Worm (Caenorhabditis elegans) whole organism, young adult: ENCODE results near the gene F59E12.9.
A peak's percentile ranks its signal among the peaks of the same experiment; 100 is the strongest.

Experiments
- B0035.1 ChIP-seq: sonication (generic microtip); optimal IDR thresholded peaks from 2 replicates; lab custom pipeline; 2016; ENCODE audit warnings: missing genetic modification characterization, mild to moderate bottlenecking, missing compliant biosample characterization, missing genotype, missing genetic modification reagents
- C17E4.6 ChIP-seq: fragments of 200-800 bp; sonication (Bioruptor generic); IDR thresholded peaks from 2 replicates; pipeline ENCODE4 v1.3.6; 2022; ENCODE audit warnings: missing genetic modification reagents, missing genetic modification characterization, missing compliant biosample characterization
- F37B4.10 ChIP-seq: fragments of 200-800 bp; sonication (Bioruptor generic); IDR thresholded peaks from 2 replicates; pipeline ENCODE4 v1.3.6; 2022; ENCODE audit warnings: missing genetic modification characterization, missing compliant biosample characterization
- F52B5.7 ChIP-seq: sonication (generic microtip); optimal IDR thresholded peaks from 2 replicates; lab custom pipeline; 2016; ENCODE audit warnings: mild to moderate bottlenecking, missing genetic modification characterization, missing compliant biosample characterization
- F55B11.4 ChIP-seq: sonication (generic microtip); optimal IDR thresholded peaks from 2 replicates; lab custom pipeline; 2016; ENCODE audit warnings: missing compliant biosample characterization, missing genetic modification characterization, borderline replicate concordance; ENCODE audit not compliant: insufficient read depth
- Y95B8A.8 ChIP-seq: fragments of 200-800 bp; sonication (Bioruptor generic); IDR thresholded peaks from 2 replicates; pipeline ENCODE4 v1.3.6; 2022; ENCODE audit warnings: missing genetic modification reagents, missing genetic modification characterization, missing compliant biosample characterization
- aptf-3 ChIP-seq: fragments of 200-800 bp; sonication (Bioruptor generic); IDR thresholded peaks from 2 replicates; pipeline ENCODE4 v1.3.6; 2022; ENCODE audit warnings: missing genetic modification characterization, missing compliant biosample characterization
- atf-7 ChIP-seq: sonication (generic microtip); optimal IDR thresholded peaks from 2 replicates; lab custom pipeline; 2017; ENCODE audit warnings: mild to moderate bottlenecking, missing genetic modification characterization, missing compliant biosample characterization
- attf-5 ChIP-seq: fragments of 200-800 bp; sonication (Bioruptor generic); optimal IDR thresholded peaks from 2 replicates; lab custom pipeline; 2018; ENCODE audit warnings: mild to moderate bottlenecking, missing genetic modification characterization, missing compliant biosample characterization
- attf-6 ChIP-seq: fragments of 200-800 bp; sonication (Bioruptor generic); IDR thresholded peaks from 2 replicates; pipeline ENCODE4 v1.3.6; 2022; ENCODE audit warnings: missing genetic modification reagents, missing genetic modification characterization, missing compliant biosample characterization
- bed-1 ChIP-seq: fragments of 200-800 bp; sonication (Bioruptor generic); IDR thresholded peaks from 2 replicates; pipeline ENCODE4 v1.3.6; 2022; ENCODE audit warnings: missing genetic modification reagents, missing genetic modification characterization, missing compliant biosample characterization
- ceh-40 ChIP-seq: fragments of 200-800 bp; sonication (Bioruptor generic); IDR thresholded peaks from 2 replicates; pipeline ENCODE4 v1.3.6; 2022; ENCODE audit warnings: missing genetic modification characterization, missing compliant biosample characterization
- ceh-58 ChIP-seq: fragments of 200-800 bp; sonication (Bioruptor generic); IDR thresholded peaks from 2 replicates; pipeline ENCODE4 v1.3.6; 2022; ENCODE audit warnings: missing genetic modification characterization, missing compliant biosample characterization
- chd-7 ChIP-seq: sonication (generic microtip); optimal IDR thresholded peaks from 2 replicates; lab custom pipeline; 2016; ENCODE audit warnings: mild to moderate bottlenecking, missing genetic modification characterization, moderate library complexity, missing compliant biosample characterization
- dox-1 ChIP-seq: fragments of 200-800 bp; sonication (Bioruptor generic); IDR thresholded peaks from 2 replicates; pipeline ENCODE4 v1.3.6; 2022; ENCODE audit warnings: missing genetic modification reagents, missing genetic modification characterization, missing compliant biosample characterization
- dpl-1 ChIP-seq: fragments of 150-350 bp; optimal IDR thresholded peaks from 2 replicates; lab custom pipeline; 2014; ENCODE audit warnings: missing biosample characterization, missing genetic modification reagents, missing genetic modification characterization
- efl-1 ChIP-seq: fragments of 150-350 bp; optimal IDR thresholded peaks from 2 replicates; lab custom pipeline; 2014; ENCODE audit warnings: missing biosample characterization, missing genetic modification reagents, missing genetic modification characterization
- egl-18 ChIP-seq: fragments of 200-800 bp; sonication (Bioruptor generic); IDR thresholded peaks from 2 replicates; pipeline ENCODE4 v1.3.6; 2022; ENCODE audit warnings: missing genetic modification reagents, missing genetic modification characterization, missing compliant biosample characterization
- ekl-4 ChIP-seq: fragments of 200-800 bp; sonication (Bioruptor generic); IDR thresholded peaks from 2 replicates; pipeline ENCODE4 v1.3.6; 2022; ENCODE audit warnings: missing genetic modification reagents, missing genetic modification characterization, missing compliant biosample characterization
- hmg-1.2 ChIP-seq: fragments of 200-800 bp; sonication (Bioruptor generic); IDR thresholded peaks from 2 replicates; pipeline ENCODE4 v1.3.6; 2022; ENCODE audit warnings: missing genetic modification reagents, missing genetic modification characterization, missing compliant biosample characterization
- hrde-1 ChIP-seq: sonication (generic microtip); optimal IDR thresholded peaks from 2 replicates; lab custom pipeline; 2016; ENCODE audit warnings: missing genetic modification characterization, mild to moderate bottlenecking, missing compliant biosample characterization, moderate library complexity, missing genotype, missing genetic modification reagents, borderline replicate concordance
- hsf-1 ChIP-seq: fragments of 200-800 bp; sonication (Bioruptor generic); IDR thresholded peaks from 2 replicates; pipeline ENCODE4 v1.3.6; 2022; ENCODE audit warnings: missing genetic modification reagents, missing genetic modification characterization, missing compliant biosample characterization
- let-607 ChIP-seq, 2 experiments: fragments of 200-800 bp in 1 of 2; sonication (Bioruptor generic) in 1 of 2; sonication (generic microtip) in 1 of 2; optimal IDR thresholded peaks; 2 replicates each; lab custom pipeline; 2016 to 2018; ENCODE audit warnings: mild to moderate bottlenecking in 2 of 2, missing compliant biosample characterization in 2 of 2, missing genetic modification characterization in 2 of 2, moderate library complexity in 2 of 2, missing genotype in 1 of 2
- lin-26 ChIP-seq: fragments of 200-800 bp; sonication (Bioruptor generic); IDR thresholded peaks from 2 replicates; pipeline ENCODE4 v1.3.6; 2022; ENCODE audit warnings: missing genetic modification reagents, missing genetic modification characterization, missing compliant biosample characterization
- lin-40 ChIP-seq: sonication (generic microtip); optimal IDR thresholded peaks from 2 replicates; lab custom pipeline; 2016; ENCODE audit warnings: missing genetic modification characterization, mild to moderate bottlenecking, missing compliant biosample characterization, missing genotype, missing genetic modification reagents
- lin-54 ChIP-seq: fragments of 200-800 bp; sonication (Bioruptor generic); optimal IDR thresholded peaks from 2 replicates; lab custom pipeline; 2018; ENCODE audit warnings: mild to moderate bottlenecking, missing genetic modification characterization, missing compliant biosample characterization
- madf-10 ChIP-seq: sonication (generic microtip); optimal IDR thresholded peaks from 2 replicates; lab custom pipeline; 2016; ENCODE audit warnings: mild to moderate bottlenecking, missing genetic modification characterization, missing compliant biosample characterization
- madf-3 ChIP-seq: fragments of 200-800 bp; sonication (Bioruptor generic); IDR thresholded peaks from 2 replicates; pipeline ENCODE4 v1.3.6; 2022; ENCODE audit warnings: missing genetic modification reagents, missing genetic modification characterization, missing compliant biosample characterization
- madf-6 ChIP-seq: fragments of 200-800 bp; sonication (Bioruptor generic); IDR thresholded peaks from 2 replicates; pipeline ENCODE4 v1.3.6; 2022; ENCODE audit warnings: missing genetic modification reagents, missing genetic modification characterization, missing compliant biosample characterization
- madf-8 ChIP-seq: fragments of 200-800 bp; sonication (Bioruptor generic); conservative IDR thresholded peaks from 2 replicates; pipeline ENCODE4 v1.3.6; 2022; ENCODE audit warnings: missing genetic modification reagents, missing genetic modification characterization, missing compliant biosample characterization
- mcd-1 ChIP-seq: fragments of 200-800 bp; sonication (Bioruptor generic); IDR thresholded peaks from 2 replicates; pipeline ENCODE4 v1.3.6; 2022; ENCODE audit warnings: missing genetic modification reagents, missing genetic modification characterization, missing compliant biosample characterization
- mel-28 ChIP-seq: sonication (generic microtip); optimal IDR thresholded peaks from 2 replicates; lab custom pipeline; 2016; ENCODE audit warnings: borderline replicate concordance, mild to moderate bottlenecking, missing genetic modification characterization, missing compliant biosample characterization
- nfya-1 ChIP-seq: sonication (generic microtip); optimal IDR thresholded peaks from 2 replicates; lab custom pipeline; 2017; ENCODE audit warnings: antibody characterized with exemption, missing compliant biosample characterization, missing genetic modification characterization, borderline replicate concordance; ENCODE audit not compliant: insufficient read depth
- nhr-179 ChIP-seq: sonication (generic microtip); optimal IDR thresholded peaks from 2 replicates; lab custom pipeline; 2016; ENCODE audit warnings: mild to moderate bottlenecking, missing genetic modification characterization, missing compliant biosample characterization
- nhr-80 ChIP-seq: sonication (generic microtip); optimal IDR thresholded peaks from 2 replicates; lab custom pipeline; 2016; ENCODE audit warnings: missing genetic modification characterization, missing compliant biosample characterization
- nhr-90 ChIP-seq: sonication (generic microtip); optimal IDR thresholded peaks from 2 replicates; lab custom pipeline; 2016; ENCODE audit warnings: missing genotype, mild to moderate bottlenecking, missing genetic modification characterization, missing compliant biosample characterization
- snpc-1.1 ChIP-seq: sonication (generic microtip); optimal IDR thresholded peaks from 2 replicates; lab custom pipeline; 2017; ENCODE audit warnings: missing genetic modification characterization, mild to moderate bottlenecking, missing compliant biosample characterization, antibody characterized with exemption, moderate library complexity, missing genotype, missing genetic modification reagents; ENCODE audit not compliant: insufficient read depth
- snpc-1.3 ChIP-seq: sonication (generic microtip); optimal IDR thresholded peaks from 2 replicates; lab custom pipeline; 2017; ENCODE audit warnings: missing genetic modification characterization, mild to moderate bottlenecking, missing compliant biosample characterization, antibody characterized with exemption, moderate library complexity, missing genotype, missing genetic modification reagents; ENCODE audit not compliant: insufficient read depth
- snpc-4 ChIP-seq, 5 experiments: fragments of 150-350 bp in 1 of 5; sonication (generic microtip) in 4 of 5; optimal IDR thresholded peaks; 2 replicates each; lab custom pipeline; 2014 to 2018; ENCODE audit warnings: missing genetic modification characterization in 5 of 5, missing biosample characterization in 3 of 5, antibody characterized with exemption in 2 of 5, mild to moderate bottlenecking in 2 of 5, missing compliant biosample characterization in 2 of 5, missing genotype in 2 of 5, moderate library complexity in 2 of 5, missing genetic modification reagents in 1 of 5
- somi-1 ChIP-seq: fragments of 200-800 bp; sonication (Bioruptor generic); optimal IDR thresholded peaks from 2 replicates; lab custom pipeline; 2018; ENCODE audit warnings: mild to moderate bottlenecking, missing genetic modification characterization, missing compliant biosample characterization
- tbp1 ChIP-seq: fragments of 200-800 bp; sonication (Bioruptor generic); optimal IDR thresholded peaks from 2 replicates; lab custom pipeline; 2018; ENCODE audit warnings: mild to moderate bottlenecking, missing genetic modification characterization, missing compliant biosample characterization
- zfh-2 ChIP-seq: fragments of 200-800 bp; sonication (Bioruptor generic); conservative IDR thresholded peaks from 2 replicates; pipeline ENCODE4 v1.3.6; 2022; ENCODE audit warnings: missing genetic modification reagents, missing genetic modification characterization, missing compliant biosample characterization
- zim-3 ChIP-seq: sonication (generic microtip); optimal IDR thresholded peaks from 2 replicates; lab custom pipeline; 2017; ENCODE audit warnings: mild to moderate bottlenecking, missing genetic modification characterization, moderate library complexity, missing compliant biosample characterization
- ztf-18 ChIP-seq: sonication (generic microtip); optimal IDR thresholded peaks from 2 replicates; lab custom pipeline; 2016; ENCODE audit warnings: missing genotype, mild to moderate bottlenecking, missing genetic modification characterization, missing compliant biosample characterization
- ztf-26 ChIP-seq: sonication (generic microtip); optimal IDR thresholded peaks from 2 replicates; lab custom pipeline; 2017; ENCODE audit warnings: missing genetic modification characterization, missing compliant biosample characterization
- ztf-28 ChIP-seq: fragments of 200-800 bp; sonication (Bioruptor generic); IDR thresholded peaks from 2 replicates; pipeline ENCODE4 v1.3.6; 2022; ENCODE audit warnings: missing genetic modification reagents, missing genetic modification characterization, missing compliant biosample characterization

The F59E12.9 gene

DNA sequence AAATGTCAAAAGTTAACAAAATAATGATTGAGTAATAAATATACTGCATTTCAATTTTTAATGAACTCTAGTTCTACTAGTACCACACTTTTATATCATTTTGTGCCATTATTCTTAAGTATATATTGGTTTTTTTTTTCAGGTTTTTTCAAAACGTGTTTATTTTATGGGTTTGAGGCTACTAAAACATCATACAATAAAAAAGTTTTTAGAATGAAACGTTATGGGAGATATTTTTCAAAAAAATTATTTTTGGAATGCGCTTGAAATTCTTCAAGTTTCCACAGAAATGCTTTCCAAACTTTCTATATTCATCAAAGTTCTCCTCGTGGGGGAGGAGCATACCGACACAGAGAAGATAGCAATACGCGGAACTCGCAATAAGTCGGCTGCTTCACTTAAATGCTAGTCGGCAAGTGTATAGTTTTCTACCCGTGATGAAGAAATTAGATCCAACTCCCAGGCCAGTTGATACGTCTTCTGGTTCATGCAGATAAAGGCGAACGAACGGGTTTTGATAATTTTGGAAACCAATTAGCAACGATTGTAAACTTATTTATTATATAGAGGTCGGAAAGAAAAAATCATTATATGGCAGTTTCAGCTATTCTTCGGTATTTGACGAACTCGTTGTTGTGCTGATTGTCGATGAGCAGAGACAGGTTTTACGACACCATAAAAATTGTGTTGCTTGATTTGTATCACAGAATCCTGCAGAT, 47.4 kb downstream of the F59E12.9 start, which contains the start of gene C17G10.10 (continued):
- TF ChIP-seq let-607 (tag; optimal IDR thresholded peaks at IDR 0.05; lab: Kevin White, UChicago) (peak; percentile 19 to 37), B0035.1 (tag; lab: Kevin White, UChicago) (no peak), efl-1 (peak; percentile 21), chd-7 (tag; lab: Kevin White, UChicago) (no peak), madf-6 (GFP tag; lab: Robert Waterston, UW) (peak; percentile 81), bed-1 (GFP tag; lab: Robert Waterston, UW) (no peak), ztf-26 (tag; lab: Kevin White, UChicago) (peak; percentile 21), hrde-1 (peak; percentile 68), lin-26 (no peak), ceh-58 (GFP tag; lab: Robert Waterston, UW) (no peak), nhr-179 (no peak), ceh-40 (GFP tag; lab: Robert Waterston, UW) (no peak), mcd-1 (GFP tag; lab: Robert Waterston, UW) (peak; percentile 64), dpl-1 (GFP tag; lab: Kevin White, UChicago) (no peak), attf-6 (peak; percentile 89), snpc-1.3 (tag; lab: Kevin White, UChicago) (peak; percentile 87), Y95B8A.8 (GFP tag; lab: Robert Waterston, UW) (0 out of 2 replicates have a peak, but pooled peaks have one; percentile 61), madf-10 (peak; percentile 28), madf-3 (0 out of 2 replicates have a peak, but pooled peaks have one; percentile 13), zim-3 (tag; lab: Kevin White, UChicago) (peak; percentile 8), C17E4.6 (GFP tag; lab: Robert Waterston, UW) (no peak), mel-28 (tag; lab: Kevin White, UChicago) (no peak), dox-1 (GFP tag; lab: Robert Waterston, UW) (peak; percentile 79), lin-40 (peak; percentile 75), nhr-90 (tag; lab: Kevin White, UChicago) (no peak), F55B11.4 (tag; lab: Kevin White, UChicago) (no peak), snpc-4 (GFP tag; optimal IDR thresholded peaks at IDR 0.05; lab: Kevin White, UChicago) (peak; percentile 97), snpc-4 (tag; optimal IDR thresholded peaks at IDR 0.05; lab: Kevin White, UChicago) (peak; percentile 98 to 99 (median 98)), F37B4.10 (no peak), ztf-28 (GFP tag; lab: Robert Waterston, UW) (no peak), nhr-80 (tag; lab: Kevin White, UChicago) (peak; percentile 59), aptf-3 (GFP tag; lab: Robert Waterston, UW) (no peak), nfya-1 (tag; lab: Kevin White, UChicago) (no peak), zfh-2 (GFP tag; lab: Robert Waterston, UW) (no peak), somi-1 (GFP tag; lab: Kevin White, UChicago) (no peak), madf-8 (peak; percentile 45), snpc-1.1 (tag; lab: Kevin White, UChicago) (peak; percentile 98), attf-5 (GFP tag; lab: Kevin White, UChicago) (no peak), hmg-1.2 (GFP tag; lab: Robert Waterston, UW) (peak; percentile 90), ztf-18 (tag; lab: Kevin White, UChicago) (peak; percentile 14), lin-54 (GFP tag; lab: Kevin White, UChicago) (peak; percentile 49), egl-18 (GFP tag; lab: Robert Waterston, UW) (no peak), ekl-4 (GFP tag; lab: Robert Waterston, UW) (peak; percentile 73; the same call in 1 of the 2 replicates), atf-7 (tag; lab: Kevin White, UChicago) (peak; percentile 40), tbp1 (peak; percentile 77), hsf-1 (GFP tag; lab: Robert Waterston, UW) (no peak), F52B5.7 (tag; lab: Kevin White, UChicago) (no peak)
